Fruit fly (Drosophila melanogaster) whole organism, embryonic: ENCODE measurements around the gene Wdr92.

Experiments
- ATbp ChIP-seq: fragments of 200-800 bp; sonication (Bioruptor generic); optimal IDR thresholded peaks from 2 replicates; lab custom pipeline; 2017; ENCODE audit warnings: missing biosample characterization, mild to moderate bottlenecking, missing genetic modification characterization, missing genetic modification reagents
- Bdp1 ChIP-seq: fragments of 200-800 bp; sonication (Bioruptor generic); optimal IDR thresholded peaks from 3 replicates; lab custom pipeline; 2016; ENCODE audit warnings: missing biosample characterization, missing genetic modification characterization
- CG10431 ChIP-seq: fragments of 200-800 bp; sonication (Bioruptor generic); optimal IDR thresholded peaks from 3 replicates; lab custom pipeline; 2018; ENCODE audit warnings: missing biosample characterization, mild to moderate bottlenecking, missing genetic modification characterization
- CG10959 ChIP-seq: fragments of 200-800 bp; sonication (Bioruptor generic); IDR thresholded peaks from 2 replicates; pipeline ENCODE4 v1.3.6; 2022; ENCODE audit warnings: missing biosample characterization, missing genetic modification characterization
- CG11560 ChIP-seq: fragments of 200-800 bp; sonication (Bioruptor generic); IDR thresholded peaks from 3 replicates; pipeline ENCODE4 v1.3.6; 2022; ENCODE audit warnings: missing biosample characterization, missing genetic modification characterization
- CG12769 ChIP-seq: fragments of 200-800 bp; sonication (Bioruptor generic); optimal IDR thresholded peaks from 2 replicates; lab custom pipeline; 2019; ENCODE audit warnings: missing biosample characterization, mild to moderate bottlenecking, missing genetic modification characterization, moderate library complexity
- CG13424 ChIP-seq: fragments of 200-800 bp; sonication (Bioruptor generic); optimal IDR thresholded peaks from 2 replicates; lab custom pipeline; 2019; ENCODE audit warnings: missing biosample characterization, mild to moderate bottlenecking, missing genetic modification characterization, moderate library complexity
- CG13775 ChIP-seq: fragments of 200-800 bp; sonication (Bioruptor generic); optimal IDR thresholded peaks from 3 replicates; lab custom pipeline; 2017; ENCODE audit warnings: missing biosample characterization, mild to moderate bottlenecking, missing genetic modification characterization
- CG15011 ChIP-seq: fragments of 200-800 bp; sonication (Bioruptor generic); optimal IDR thresholded peaks from 3 replicates; lab custom pipeline; 2018; ENCODE audit warnings: missing biosample characterization, mild to moderate bottlenecking, missing genetic modification characterization
- CG17186 ChIP-seq: fragments of 200-800 bp; sonication (Bioruptor generic); optimal IDR thresholded peaks from 3 replicates; lab custom pipeline; 2017; ENCODE audit warnings: missing biosample characterization, missing genetic modification reagents, missing genetic modification characterization
- CG1832 ChIP-seq: fragments of 200-800 bp; sonication (Bioruptor generic); optimal IDR thresholded peaks from 2 replicates; lab custom pipeline; 2017; ENCODE audit warnings: missing biosample characterization, mild to moderate bottlenecking, missing genetic modification characterization, inconsistent platforms
- CG2712 ChIP-seq: fragments of 200-800 bp; optimal IDR thresholded peaks from 3 replicates; lab custom pipeline; 2019; ENCODE audit warnings: missing biosample characterization, mild to moderate bottlenecking, missing genetic modification characterization, moderate library complexity
- CG3726 ChIP-seq: fragments of 200-800 bp; sonication (Bioruptor generic); IDR thresholded peaks from 3 replicates; pipeline ENCODE4, ENCODE4 v1.3.6; 2022; ENCODE audit warnings: missing biosample characterization, missing genetic modification characterization
- CG5245 ChIP-seq: fragments of 200-800 bp; sonication (Bioruptor generic); optimal IDR thresholded peaks from 3 replicates; lab custom pipeline; 2016; ENCODE audit warnings: missing biosample characterization, missing genetic modification characterization
- CG8089 ChIP-seq: fragments of 200-800 bp; sonication (Bioruptor generic); optimal IDR thresholded peaks from 3 replicates; lab custom pipeline; 2016; ENCODE audit warnings: missing biosample characterization, missing genetic modification characterization
- CG8359 ChIP-seq: fragments of 200-800 bp; sonication (Bioruptor generic); optimal IDR thresholded peaks from 2 replicates; lab custom pipeline; 2017; ENCODE audit warnings: missing biosample characterization, mild to moderate bottlenecking, missing genetic modification characterization, borderline replicate concordance
- CG9932 ChIP-seq: fragments of 200-800 bp; sonication (Bioruptor generic); IDR thresholded peaks from 2 replicates; pipeline ENCODE4 v1.3.6; 2022; ENCODE audit warnings: missing biosample characterization, missing genetic modification characterization
- CoRest ChIP-seq: fragments of 200-800 bp; sonication (Bioruptor generic); optimal IDR thresholded peaks from 3 replicates; lab custom pipeline; 2018; ENCODE audit warnings: missing biosample characterization, mild to moderate bottlenecking, missing genetic modification characterization, moderate library complexity
- D ChIP-seq, 2 experiments: fragments of 200-800 bp in 1 of 2; fragments of >200 bp in 1 of 2; sonication (Bioruptor generic) in 1 of 2; optimal IDR thresholded peaks; 2 replicates in 1 of 2; 3 replicates in 1 of 2; lab custom pipeline; 2017; ENCODE audit warnings: mild to moderate bottlenecking in 1 of 2, missing biosample characterization in 1 of 2, missing genetic modification characterization in 1 of 2, missing genetic modification reagents in 1 of 2
- GATAe ChIP-seq: fragments of 200-800 bp; sonication (Bioruptor generic); conservative IDR thresholded peaks from 2 replicates; pipeline ENCODE4 v1.3.6; 2022; ENCODE audit warnings: missing biosample characterization, missing genetic modification characterization
- HHEX ChIP-seq: fragments of 200-800 bp; sonication (Bioruptor generic); optimal IDR thresholded peaks from 3 replicates; lab custom pipeline; 2017; ENCODE audit warnings: missing biosample characterization, mild to moderate bottlenecking, missing genetic modification characterization, missing genetic modification reagents
- Hr51 ChIP-seq, 2 experiments: fragments of 200-800 bp; sonication (Bioruptor generic); optimal IDR thresholded peaks; 2 replicates in 1 of 2; 3 replicates in 1 of 2; lab custom pipeline; 2016 to 2018; ENCODE audit warnings: missing biosample characterization in 2 of 2, missing genetic modification characterization in 2 of 2, mild to moderate bottlenecking in 1 of 2, moderate library complexity in 1 of 2
- Jarid2 ChIP-seq: fragments of 200-800 bp; sonication (Bioruptor generic); optimal IDR thresholded peaks from 3 replicates; lab custom pipeline; 2017; ENCODE audit warnings: mild to moderate bottlenecking, missing biosample characterization, missing genetic modification reagents, missing genetic modification characterization
- Lpt ChIP-seq: fragments of >200 bp; optimal IDR thresholded peaks from 2 replicates; lab custom pipeline; 2018; ENCODE audit warnings: missing biosample characterization, missing genetic modification characterization
- Max ChIP-seq: fragments of 200-800 bp; sonication (Bioruptor generic); optimal IDR thresholded peaks from 2 replicates; lab custom pipeline; 2016; ENCODE audit warnings: missing biosample characterization, mild to moderate bottlenecking, missing genetic modification characterization
- NfI ChIP-seq: fragments of 200-800 bp; sonication (Bioruptor generic); optimal IDR thresholded peaks from 3 replicates; lab custom pipeline; 2018; ENCODE audit warnings: missing biosample characterization, mild to moderate bottlenecking, missing genetic modification characterization, moderate library complexity
- Oaz ChIP-seq: fragments of 200-800 bp; sonication (Bioruptor generic); IDR thresholded peaks from 2 replicates; pipeline ENCODE4 v1.3.6; 2022; ENCODE audit warnings: missing biosample characterization, missing genetic modification characterization
- Ptx1 ChIP-seq: fragments of 200-800 bp; sonication (Bioruptor generic); IDR thresholded peaks from 2 replicates; pipeline ENCODE4 v1.3.6; 2022; ENCODE audit warnings: missing biosample characterization, missing genetic modification characterization
- Ravus ChIP-seq: fragments of 200-800 bp; sonication (Bioruptor generic); IDR thresholded peaks from 2 replicates; pipeline ENCODE4 v1.3.6; 2022; ENCODE audit warnings: missing biosample characterization, missing genetic modification characterization
- Scr ChIP-seq: fragments of 200-800 bp; sonication (Bioruptor generic); IDR thresholded peaks from 2 replicates; pipeline ENCODE4 v1.3.6; 2022; ENCODE audit warnings: missing biosample characterization, missing genetic modification characterization; ENCODE audit not compliant: partially characterized antibody
- Sox102F ChIP-seq: fragments of 200-800 bp; sonication (Bioruptor generic); optimal IDR thresholded peaks from 2 replicates; lab custom pipeline; 2018; ENCODE audit warnings: missing biosample characterization, mild to moderate bottlenecking, missing genetic modification characterization, moderate library complexity
- Ssrp ChIP-seq: fragments of 200-800 bp; sonication (Bioruptor generic); optimal IDR thresholded peaks from 2 replicates; lab custom pipeline; 2018; ENCODE audit warnings: missing biosample characterization, mild to moderate bottlenecking, missing genetic modification characterization, moderate library complexity
- Usf ChIP-seq: fragments of 200-800 bp; sonication (Bioruptor generic); optimal IDR thresholded peaks from 2 replicates; lab custom pipeline; 2017; ENCODE audit warnings: missing genotype, missing biosample characterization, missing genetic modification characterization
- az2 ChIP-seq: fragments of 200-800 bp; sonication (Bioruptor generic); optimal IDR thresholded peaks from 3 replicates; lab custom pipeline; 2016; ENCODE audit warnings: missing biosample characterization, missing genetic modification characterization
- bigmax ChIP-seq: fragments of 200-800 bp; sonication (Bioruptor generic); optimal IDR thresholded peaks from 2 replicates; lab custom pipeline; 2018; ENCODE audit warnings: missing biosample characterization, mild to moderate bottlenecking, missing genetic modification characterization
- da ChIP-seq: fragments of 200-800 bp; sonication (Bioruptor generic); optimal IDR thresholded peaks from 2 replicates; lab custom pipeline; 2016; ENCODE audit warnings: missing biosample characterization, missing genetic modification characterization
- dmrt11E ChIP-seq: fragments of 200-800 bp; sonication (Bioruptor generic); optimal IDR thresholded peaks from 3 replicates; lab custom pipeline; 2018; ENCODE audit warnings: missing biosample characterization, mild to moderate bottlenecking, missing genetic modification characterization, moderate library complexity
- dpn ChIP-seq, 2 experiments: fragments of 200-800 bp; sonication (Bioruptor generic); optimal IDR thresholded peaks; 3 replicates each; lab custom pipeline; 2016; ENCODE audit warnings: missing biosample characterization in 2 of 2, missing genetic modification characterization in 2 of 2
- gce ChIP-seq: fragments of 200-800 bp; sonication (Bioruptor generic); IDR thresholded peaks from 3 replicates; pipeline ENCODE4 v1.3.6; 2022; ENCODE audit warnings: missing biosample characterization, missing genetic modification characterization
- ham ChIP-seq: fragments of 200-800 bp; sonication (Bioruptor generic); IDR thresholded peaks from 2 replicates; pipeline ENCODE4 v1.3.6; 2022; ENCODE audit warnings: missing biosample characterization, missing genetic modification characterization
- ind ChIP-seq: fragments of 200-800 bp; sonication (Bioruptor generic); optimal IDR thresholded peaks from 3 replicates; lab custom pipeline; 2016; ENCODE audit warnings: missing biosample characterization, missing genetic modification characterization
- kni ChIP-seq: fragments of 200-800 bp; sonication (Bioruptor generic); optimal IDR thresholded peaks from 3 replicates; lab custom pipeline; 2017; ENCODE audit warnings: mild to moderate bottlenecking, missing biosample characterization, missing genetic modification reagents, missing genetic modification characterization
- lmd ChIP-seq: fragments of 200-800 bp; sonication (Bioruptor generic); IDR thresholded peaks from 2 replicates; pipeline ENCODE4 v1.3.6; 2022; ENCODE audit warnings: missing biosample characterization, missing genetic modification characterization
- lola ChIP-seq, 3 experiments: fragments of >200 bp in 2 of 3; fragments of 200-800 bp in 1 of 3; sonication (Bioruptor generic) in 1 of 3; optimal IDR thresholded peaks; 2 replicates each; lab custom pipeline; 2017 to 2019; ENCODE audit warnings: missing biosample characterization in 3 of 3, missing genetic modification characterization in 3 of 3, mild to moderate bottlenecking in 1 of 3, moderate library complexity in 1 of 3
- nerfin-2 ChIP-seq: fragments of 200-800 bp; sonication (Bioruptor generic); IDR thresholded peaks from 2 replicates; pipeline ENCODE4 v1.3.6; 2022; ENCODE audit warnings: missing biosample characterization, missing genetic modification characterization; ENCODE audit not compliant: partially characterized antibody
- peb ChIP-seq: fragments of 200-800 bp; sonication (Bioruptor generic); IDR thresholded peaks from 2 replicates; pipeline ENCODE4 v1.3.6; 2022; ENCODE audit warnings: missing biosample characterization, missing genetic modification characterization
- rib ChIP-seq: fragments of 200-800 bp; sonication (Bioruptor generic); IDR thresholded peaks from 2 replicates; pipeline ENCODE4 v1.3.6; 2022; ENCODE audit warnings: missing biosample characterization, missing genetic modification characterization
- sens ChIP-seq: fragments of 200-800 bp; sonication (Bioruptor generic); peaks from one replicate; lab custom pipeline; 2016; ENCODE audit warnings: missing biosample characterization, missing genetic modification characterization
- slbo ChIP-seq: fragments of 200-800 bp; sonication (Bioruptor generic); IDR thresholded peaks from 2 replicates; pipeline ENCODE4 v1.3.6; 2022; ENCODE audit warnings: missing biosample characterization, missing genetic modification characterization
- toy ChIP-seq: fragments of 200-800 bp; sonication (Bioruptor generic); IDR thresholded peaks from 2 replicates; pipeline ENCODE4 v1.3.6; 2022; ENCODE audit warnings: missing biosample characterization, missing genetic modification characterization

Wdr92 gene

DNA sequence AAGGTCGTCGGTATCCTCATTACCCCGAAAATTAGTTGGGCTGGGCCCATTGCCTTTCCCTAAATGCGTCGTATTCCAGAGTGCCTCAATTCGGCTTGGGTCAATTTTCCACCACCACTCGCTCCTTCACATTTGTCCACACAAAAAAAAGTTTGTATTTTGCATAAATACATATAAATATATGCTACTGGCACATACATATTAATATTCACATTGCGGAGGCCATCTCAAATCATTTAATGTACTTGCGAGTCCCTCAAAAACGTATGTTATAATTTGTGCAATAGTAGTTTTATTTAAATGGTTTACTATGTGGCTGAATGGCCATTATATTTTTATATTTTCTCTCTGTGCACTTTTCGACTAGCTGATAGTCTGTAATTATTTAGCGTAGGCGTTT is 33.6 kb downstream of the Wdr92 start (continued):
- TF ChIP-seq bigmax (GFP tag; lab: Kevin White, UChicago) = no peak
- no peak for TF ChIP-seq lola (GFP tag; optimal IDR thresholded peaks at IDR 0.05; lab: Kevin White, UChicago)
- TF ChIP-seq rib (GFP tag; lab: Robert Waterston, UW) = no peak
- TF ChIP-seq CG3726 (GFP tag; lab: Robert Waterston, UW) = no peak
- peak; percentile 62 for TF ChIP-seq sens (GFP tag; lab: Kevin White, UChicago)
- no peak for TF ChIP-seq CG11560 (tag; lab: Robert Waterston, UW)
- TF ChIP-seq CG8089 = no peak
- no peak for TF ChIP-seq gce
- peak; percentile 20 for TF ChIP-seq NfI (GFP tag; lab: Kevin White, UChicago)
- TF ChIP-seq Scr (GFP tag; lab: Robert Waterston, UW) = no peak
- peak; percentile 33; the same call in 1 of the 2 replicates for TF ChIP-seq slbo (GFP tag; lab: Robert Waterston, UW)
- TF ChIP-seq CG9932 = no peak; the same call in 1 of the 2 replicates
- 0 out of 2 replicates have a peak, but pooled peaks have one; percentile 22 for TF ChIP-seq Ptx1
- TF ChIP-seq D (optimal IDR thresholded peaks at IDR 0.05; lab: Kevin White, UChicago) = no peak
- TF ChIP-seq D (GFP tag; optimal IDR thresholded peaks at IDR 0.05; lab: Kevin White, UChicago) = no peak
- TF ChIP-seq GATAe (GFP tag; lab: Robert Waterston, UW) = no peak
- TF ChIP-seq peb (GFP tag; lab: Robert Waterston, UW) = no peak
- no peak for TF ChIP-seq dmrt11E (tag; lab: Kevin White, UChicago)
- no peak for TF ChIP-seq Ssrp (tag; lab: Kevin White, UChicago)
- no peak for TF ChIP-seq Ravus (GFP tag; lab: Robert Waterston, UW)
- no peak for TF ChIP-seq CG17186 (GFP tag; lab: Kevin White, UChicago)
- TF ChIP-seq ham (GFP tag; lab: Robert Waterston, UW) = no peak
- TF ChIP-seq CG15011 (GFP tag; lab: Kevin White, UChicago) = no peak
- peak; percentile 17; the same call in 1 of the 2 replicates for TF ChIP-seq lmd (GFP tag; lab: Robert Waterston, UW)
- no peak for TF ChIP-seq CG10431 (GFP tag; lab: Kevin White, UChicago)
- TF ChIP-seq Max = no peak
- TF ChIP-seq CG13424 (tag; lab: Kevin White, UChicago) = peak; percentile 21
- peak; percentile 12 for TF ChIP-seq CG13775 (GFP tag; lab: Kevin White, UChicago)
- TF ChIP-seq az2 (GFP tag; lab: Kevin White, UChicago) = no peak
- TF ChIP-seq Jarid2 (GFP tag; lab: Kevin White, UChicago) = no peak
- no peak for TF ChIP-seq kni (GFP tag; lab: Kevin White, UChicago)
- TF ChIP-seq ind (GFP tag; lab: Kevin White, UChicago) = peak; percentile 24
- no peak for TF ChIP-seq da (GFP tag; lab: Kevin White, UChicago)
- TF ChIP-seq CG1832 (GFP tag; lab: Kevin White, UChicago) = no peak
- TF ChIP-seq CG12769 (tag; lab: Kevin White, UChicago) = no peak
- TF ChIP-seq CG5245 (GFP tag; lab: Kevin White, UChicago) = no peak
- no peak for TF ChIP-seq CG8359 (GFP tag; lab: Kevin White, UChicago)
- no peak for TF ChIP-seq Oaz (GFP tag; lab: Robert Waterston, UW)
- peak; percentile 17 for TF ChIP-seq CG2712 (tag; lab: Kevin White, UChicago)
- no peak for TF ChIP-seq HHEX (GFP tag; lab: Kevin White, UChicago)
- TF ChIP-seq Bdp1 (GFP tag; lab: Kevin White, UChicago) = no peak
- TF ChIP-seq CoRest (tag; lab: Kevin White, UChicago) = peak; percentile 30
- peak in 1 of 2 experiments; percentile 35 for TF ChIP-seq Hr51 (GFP tag; optimal IDR thresholded peaks at IDR 0.05; lab: Kevin White, UChicago)
- TF ChIP-seq toy = no peak
- TF ChIP-seq Sox102F (GFP tag; lab: Kevin White, UChicago) = peak; percentile 46
- TF ChIP-seq Usf = no peak
- no peak for TF ChIP-seq nerfin-2 (GFP tag; lab: Robert Waterston, UW)
- no peak for TF ChIP-seq ATbp (GFP tag; lab: Kevin White, UChicago)
- TF ChIP-seq Lpt = no peak
- no peak for TF ChIP-seq CG10959
- peak in 1 of 2 experiments; percentile 7 for TF ChIP-seq dpn (GFP tag; optimal IDR thresholded peaks at IDR 0.05; lab: Kevin White, UChicago)
